Worm (Caenorhabditis elegans) whole organism, late embryonic: ENCODE measurements around the gene fbxa-164.

Experiments
- C08G9.2 ChIP-seq: sonication (generic microtip); optimal IDR thresholded peaks from 2 replicates; lab custom pipeline; 2016; ENCODE audit warnings: mild to moderate bottlenecking, missing genetic modification characterization, moderate library complexity, missing compliant biosample characterization
- C38D4.7 ChIP-seq: fragments of 200-800 bp; sonication (Bioruptor generic); optimal IDR thresholded peaks from 2 replicates; lab custom pipeline; 2018; ENCODE audit warnings: mild to moderate bottlenecking, missing genetic modification characterization, moderate library complexity, missing compliant biosample characterization
- K02D7.2 ChIP-seq: sonication (generic microtip); optimal IDR thresholded peaks from 2 replicates; lab custom pipeline; 2017; ENCODE audit warnings: mild to moderate bottlenecking, missing genetic modification characterization, missing compliant biosample characterization
- T23F11.4 ChIP-seq: fragments of 200-800 bp; sonication (Bioruptor generic); optimal IDR thresholded peaks from 2 replicates; lab custom pipeline; 2018; ENCODE audit warnings: mild to moderate bottlenecking, missing genetic modification characterization, missing compliant biosample characterization
- ceh-14 ChIP-seq: sonication (generic microtip); optimal IDR thresholded peaks from 2 replicates; lab custom pipeline; 2016; ENCODE audit warnings: missing genotype, missing genetic modification characterization, missing compliant biosample characterization
- ceh-18 ChIP-seq: sonication (generic microtip); optimal IDR thresholded peaks from 2 replicates; lab custom pipeline; 2016; ENCODE audit warnings: missing genetic modification characterization, missing compliant biosample characterization
- ceh-24 ChIP-seq: sonication (generic microtip); optimal IDR thresholded peaks from 2 replicates; lab custom pipeline; 2016; ENCODE audit warnings: mild to moderate bottlenecking, missing genetic modification characterization, missing compliant biosample characterization
- ceh-34 ChIP-seq: sonication (generic microtip); optimal IDR thresholded peaks from 2 replicates; lab custom pipeline; 2016; ENCODE audit warnings: mild to moderate bottlenecking, missing genetic modification characterization, missing compliant biosample characterization
- elt-2 ChIP-seq: sonication (generic microtip); optimal IDR thresholded peaks from 2 replicates; lab custom pipeline; 2016; ENCODE audit warnings: missing genetic modification reagents, missing genetic modification characterization, missing compliant biosample characterization
- elt-4 ChIP-seq: sonication (generic microtip); optimal IDR thresholded peaks from 2 replicates; lab custom pipeline; 2016; ENCODE audit warnings: missing genetic modification characterization, missing compliant biosample characterization
- ets-4 ChIP-seq: sonication (generic microtip); optimal IDR thresholded peaks from 2 replicates; lab custom pipeline; 2016; ENCODE audit warnings: missing genetic modification characterization, missing compliant biosample characterization
- eyg-1 ChIP-seq: sonication (generic microtip); optimal IDR thresholded peaks from 2 replicates; lab custom pipeline; 2016; ENCODE audit warnings: missing genotype, missing genetic modification characterization, missing compliant biosample characterization
- hlh-15 ChIP-seq: sonication (generic microtip); optimal IDR thresholded peaks from 2 replicates; lab custom pipeline; 2016; ENCODE audit warnings: missing genetic modification characterization, missing compliant biosample characterization
- hlh-30 ChIP-seq: sonication (generic microtip); optimal IDR thresholded peaks from 2 replicates; lab custom pipeline; 2017; ENCODE audit warnings: antibody characterized with exemption, missing genetic modification characterization, missing compliant biosample characterization; ENCODE audit not compliant: insufficient read depth
- lim-6 ChIP-seq: sonication (generic microtip); optimal IDR thresholded peaks from 2 replicates; lab custom pipeline; 2016; ENCODE audit warnings: missing genetic modification characterization, missing compliant biosample characterization
- madf-2 ChIP-seq: sonication (generic microtip); optimal IDR thresholded peaks from 2 replicates; lab custom pipeline; 2017; ENCODE audit warnings: missing genetic modification characterization, missing compliant biosample characterization
- nhr-232 ChIP-seq: sonication (generic microtip); optimal IDR thresholded peaks from 2 replicates; lab custom pipeline; 2016; ENCODE audit warnings: missing genetic modification characterization, missing compliant biosample characterization
- npax-4 ChIP-seq: sonication (generic microtip); optimal IDR thresholded peaks from 2 replicates; lab custom pipeline; 2016; ENCODE audit warnings: missing genetic modification characterization, missing compliant biosample characterization
- pha-4 ChIP-seq: fragments of 150-350 bp; optimal IDR thresholded peaks from 2 replicates; lab custom pipeline; 2018; ENCODE audit warnings: missing biosample characterization, missing genetic modification reagents, missing genetic modification characterization
- pqm-1 ChIP-seq: sonication (generic microtip); optimal IDR thresholded peaks from 2 replicates; lab custom pipeline; 2016; ENCODE audit warnings: missing genetic modification characterization, missing compliant biosample characterization
- syd-9 ChIP-seq: sonication (generic microtip); optimal IDR thresholded peaks from 2 replicates; lab custom pipeline; 2016; ENCODE audit warnings: mild to moderate bottlenecking, missing genetic modification characterization, moderate library complexity, missing compliant biosample characterization
- zip-5 ChIP-seq: sonication (generic microtip); optimal IDR thresholded peaks from 2 replicates; lab custom pipeline; 2016; ENCODE audit warnings: missing genetic modification characterization, missing compliant biosample characterization

Gene fbxa-164

ce11 chrII:1568214-1568613 lies 45.7 kb downstream of the fbxa-164 start, which contains the start of gene fbxb-49:
Gene fbxb-49 (plus strand): TSS chrII:1568514.
- no peak for TF ChIP-seq zip-5 (tag; lab: Kevin White, UChicago)
- no peak for TF ChIP-seq ceh-34 (tag; lab: Kevin White, UChicago)
- no peak for TF ChIP-seq hlh-30 (tag; lab: Kevin White, UChicago)
- TF ChIP-seq madf-2 = no peak
- TF ChIP-seq ceh-24 (tag; lab: Kevin White, UChicago) = no peak
- no peak for TF ChIP-seq K02D7.2 (tag; lab: Kevin White, UChicago)
- TF ChIP-seq lim-6 = no peak
- TF ChIP-seq syd-9 (tag; lab: Kevin White, UChicago) = no peak
- no peak for TF ChIP-seq pha-4 (tag; lab: Kevin White, UChicago)

ce11 chrII:1567646-1568045 lies 46.2 kb downstream of the fbxa-164 start, which contains the start of gene K05F6.8:
Gene K05F6.8 (minus strand): TSS chrII:1567746.
- TF ChIP-seq C38D4.7 (GFP tag; lab: Kevin White, UChicago) (no peak), elt-4 (tag; lab: Kevin White, UChicago) (no peak), zip-5 (tag; lab: Kevin White, UChicago) (no peak), npax-4 (tag; lab: Kevin White, UChicago) (no peak), nhr-232 (tag; lab: Kevin White, UChicago) (no peak), pha-4 (tag; lab: Kevin White, UChicago) (no peak), ceh-14 (tag; lab: Kevin White, UChicago) (no peak), pqm-1 (tag; lab: Kevin White, UChicago) (no peak), elt-2 (no peak), ceh-18 (tag; lab: Kevin White, UChicago) (no peak), hlh-15 (tag; lab: Kevin White, UChicago) (no peak), ets-4 (no peak), eyg-1 (tag; lab: Kevin White, UChicago) (no peak), C08G9.2 (tag; lab: Kevin White, UChicago) (no peak), T23F11.4 (GFP tag; lab: Kevin White, UChicago) (no peak)
